Fruit fly (Drosophila melanogaster) whole organism, embryonic: Measurements from ENCODE around the gene CG4278.

Source experiments
- Adf1 ChIP-seq: fragments of 200-800 bp; sonication (Bioruptor generic); IDR thresholded peaks from 2 replicates; pipeline ENCODE4 v1.3.6; 2022; ENCODE audit warnings: missing biosample characterization, missing genetic modification characterization
- Antp ChIP-seq: fragments of 200-800 bp; sonication (Bioruptor generic); optimal IDR thresholded peaks from 3 replicates; lab custom pipeline; 2016; ENCODE audit warnings: missing biosample characterization, missing genetic modification characterization
- Blimp-1 ChIP-seq: fragments of 200-800 bp; sonication (Bioruptor generic); optimal IDR thresholded peaks from 3 replicates; lab custom pipeline; 2018; ENCODE audit warnings: missing biosample characterization, missing genetic modification characterization, mild to moderate bottlenecking, moderate library complexity, missing genetic modification reagents
- CG10959 ChIP-seq: fragments of 200-800 bp; sonication (Bioruptor generic); IDR thresholded peaks from 2 replicates; pipeline ENCODE4 v1.3.6; 2022; ENCODE audit warnings: missing biosample characterization, missing genetic modification characterization
- CG11085 ChIP-seq: fragments of 200-800 bp; sonication (Bioruptor generic); IDR thresholded peaks from 2 replicates; pipeline ENCODE4 v1.3.6; 2022; ENCODE audit warnings: missing biosample characterization, missing genetic modification characterization
- CG11398 ChIP-seq: fragments of 200-800 bp; sonication (Bioruptor generic); optimal IDR thresholded peaks from 2 replicates; lab custom pipeline; 2016; ENCODE audit warnings: missing biosample characterization, missing genetic modification characterization
- CG12071 ChIP-seq: fragments of 200-800 bp; sonication (Bioruptor generic); optimal IDR thresholded peaks from 3 replicates; lab custom pipeline; 2018; ENCODE audit warnings: missing biosample characterization, mild to moderate bottlenecking, missing genetic modification characterization
- CG1233 ChIP-seq: fragments of 200-800 bp; sonication (Bioruptor generic); optimal IDR thresholded peaks from 4 replicates; lab custom pipeline; 2018; ENCODE audit warnings: missing biosample characterization, mild to moderate bottlenecking, missing genetic modification characterization
- CG13894 ChIP-seq: fragments of 200-800 bp; sonication (Bioruptor generic); optimal IDR thresholded peaks from 3 replicates; lab custom pipeline; 2018; ENCODE audit warnings: missing biosample characterization, mild to moderate bottlenecking, missing genetic modification characterization, moderate library complexity
- CG14014 ChIP-seq: fragments of 200-800 bp; sonication (Bioruptor generic); IDR thresholded peaks from 2 replicates; pipeline ENCODE4 v1.3.6; 2022; ENCODE audit warnings: missing biosample characterization, missing genetic modification characterization
- CG14710 ChIP-seq: fragments of 200-800 bp; sonication (Bioruptor generic); optimal IDR thresholded peaks from 3 replicates; lab custom pipeline; 2019; ENCODE audit warnings: missing biosample characterization, mild to moderate bottlenecking, missing genetic modification characterization, moderate library complexity
- CG17186 ChIP-seq: fragments of 200-800 bp; sonication (Bioruptor generic); optimal IDR thresholded peaks from 3 replicates; lab custom pipeline; 2017; ENCODE audit warnings: missing biosample characterization, missing genetic modification reagents, missing genetic modification characterization
- CG17385 ChIP-seq: fragments of 200-800 bp; sonication (Bioruptor generic); optimal IDR thresholded peaks from 3 replicates; lab custom pipeline; 2018; ENCODE audit warnings: missing biosample characterization, mild to moderate bottlenecking, missing genetic modification characterization
- CG18599 ChIP-seq: fragments of 200-800 bp; sonication (Bioruptor generic); optimal IDR thresholded peaks from 3 replicates; lab custom pipeline; 2017; ENCODE audit warnings: missing biosample characterization, missing genetic modification characterization, mild to moderate bottlenecking, moderate library complexity, missing genetic modification reagents
- CG2712 ChIP-seq: fragments of 200-800 bp; optimal IDR thresholded peaks from 3 replicates; lab custom pipeline; 2019; ENCODE audit warnings: missing biosample characterization, mild to moderate bottlenecking, missing genetic modification characterization, moderate library complexity
- CG2889 ChIP-seq: fragments of 200-800 bp; sonication (Bioruptor generic); IDR thresholded peaks from 3 replicates; pipeline ENCODE4 v1.3.6; 2022; ENCODE audit warnings: missing biosample characterization, missing genetic modification characterization
- CG30020 ChIP-seq: fragments of 200-800 bp; optimal IDR thresholded peaks from 2 replicates; lab custom pipeline; 2019; ENCODE audit warnings: missing biosample characterization, mild to moderate bottlenecking, missing genetic modification characterization, moderate library complexity
- CG31441 ChIP-seq: fragments of 200-800 bp; sonication (Bioruptor generic); IDR thresholded peaks from 2 replicates; pipeline ENCODE4 v1.3.6; 2022; ENCODE audit warnings: missing biosample characterization, missing genetic modification characterization
- CG33213 ChIP-seq: fragments of 200-800 bp; sonication (Bioruptor generic); optimal IDR thresholded peaks from 3 replicates; lab custom pipeline; 2016; ENCODE audit warnings: missing biosample characterization, missing genetic modification characterization
- CG3726 ChIP-seq: fragments of 200-800 bp; sonication (Bioruptor generic); IDR thresholded peaks from 3 replicates; pipeline ENCODE4, ENCODE4 v1.3.6; 2022; ENCODE audit warnings: missing biosample characterization, missing genetic modification characterization
- CG4360 ChIP-seq: fragments of 200-800 bp; sonication (Bioruptor generic); IDR thresholded peaks from 2 replicates; pipeline ENCODE4 v1.3.6; 2022; ENCODE audit warnings: missing biosample characterization, missing genetic modification characterization
- CG4404 ChIP-seq: fragments of 200-800 bp; sonication (Bioruptor generic); IDR thresholded peaks from 2 replicates; pipeline ENCODE4 v1.3.6; 2022; ENCODE audit warnings: missing biosample characterization, missing genetic modification characterization
- CG5180 ChIP-seq: fragments of 200-800 bp; sonication (Bioruptor generic); optimal IDR thresholded peaks from 3 replicates; lab custom pipeline; 2017; ENCODE audit warnings: missing biosample characterization, missing genetic modification characterization, mild to moderate bottlenecking, moderate library complexity, missing genetic modification reagents
- CG9876 ChIP-seq: fragments of 200-800 bp; sonication (Bioruptor generic); optimal IDR thresholded peaks from 2 replicates; lab custom pipeline; 2016; ENCODE audit warnings: missing biosample characterization, missing genetic modification characterization
- Dp ChIP-seq: fragments of 200-800 bp; sonication (Bioruptor generic); optimal IDR thresholded peaks from 2 replicates; lab custom pipeline; 2018; ENCODE audit warnings: missing biosample characterization, mild to moderate bottlenecking, missing genetic modification characterization, moderate library complexity
- GATAe ChIP-seq: fragments of 200-800 bp; sonication (Bioruptor generic); conservative IDR thresholded peaks from 2 replicates; pipeline ENCODE4 v1.3.6; 2022; ENCODE audit warnings: missing biosample characterization, missing genetic modification characterization
- HLH54F ChIP-seq: fragments of 200-800 bp; sonication (Bioruptor generic); optimal IDR thresholded peaks from 3 replicates; lab custom pipeline; 2016; ENCODE audit warnings: missing biosample characterization, missing genetic modification characterization
- Hr51 ChIP-seq, 2 experiments: fragments of 200-800 bp; sonication (Bioruptor generic); optimal IDR thresholded peaks; 2 replicates in 1 of 2; 3 replicates in 1 of 2; lab custom pipeline; 2016 to 2018; ENCODE audit warnings: missing biosample characterization in 2 of 2, missing genetic modification characterization in 2 of 2, mild to moderate bottlenecking in 1 of 2, moderate library complexity in 1 of 2
- Hsf ChIP-seq: fragments of 200-800 bp; sonication (Bioruptor generic); optimal IDR thresholded peaks from 3 replicates; lab custom pipeline; 2016; ENCODE audit warnings: missing biosample characterization, missing genetic modification characterization
- Lpt ChIP-seq: fragments of >200 bp; optimal IDR thresholded peaks from 2 replicates; lab custom pipeline; 2018; ENCODE audit warnings: missing biosample characterization, missing genetic modification characterization
- MTF-1 ChIP-seq: fragments of 200-800 bp; sonication (Bioruptor generic); optimal IDR thresholded peaks from 2 replicates; lab custom pipeline; 2018; ENCODE audit warnings: missing biosample characterization, mild to moderate bottlenecking, missing genetic modification characterization, borderline replicate concordance
- Sry-β ChIP-seq: fragments of 200-800 bp; sonication (Bioruptor generic); optimal IDR thresholded peaks from 2 replicates; lab custom pipeline; 2018; ENCODE audit warnings: missing biosample characterization, mild to moderate bottlenecking, missing genetic modification characterization, moderate library complexity
- Xbp1 ChIP-seq: fragments of 200-800 bp; sonication (Bioruptor generic); optimal IDR thresholded peaks from 3 replicates; lab custom pipeline; 2016; ENCODE audit warnings: missing biosample characterization, mild to moderate bottlenecking, missing genetic modification characterization
- YL-1 ChIP-seq: fragments of 200-800 bp; sonication (Bioruptor generic); optimal IDR thresholded peaks from 3 replicates; lab custom pipeline; 2017; ENCODE audit warnings: missing biosample characterization, mild to moderate bottlenecking, missing genetic modification characterization
- corto ChIP-seq: fragments of 200-800 bp; sonication (Bioruptor generic); optimal IDR thresholded peaks from 2 replicates; lab custom pipeline; 2016; ENCODE audit warnings: missing biosample characterization, mild to moderate bottlenecking, missing genetic modification characterization, moderate library complexity
- crc ChIP-seq: fragments of 200-800 bp; sonication (Bioruptor generic); optimal IDR thresholded peaks from 2 replicates; lab custom pipeline; 2016; ENCODE audit warnings: missing biosample characterization, missing genetic modification characterization
- da ChIP-seq: fragments of 200-800 bp; sonication (Bioruptor generic); optimal IDR thresholded peaks from 2 replicates; lab custom pipeline; 2016; ENCODE audit warnings: missing biosample characterization, missing genetic modification characterization
- dati ChIP-seq: fragments of 200-800 bp; sonication (Bioruptor generic); IDR thresholded peaks from 2 replicates; pipeline ENCODE4 v1.3.6; 2022; ENCODE audit warnings: missing biosample characterization, missing genetic modification characterization
- dmrt99B ChIP-seq: fragments of 200-800 bp; sonication (Bioruptor generic); optimal IDR thresholded peaks from 2 replicates; lab custom pipeline; 2018; ENCODE audit warnings: missing biosample characterization, mild to moderate bottlenecking, missing genetic modification characterization, moderate library complexity
- ems ChIP-seq: fragments of 200-800 bp; sonication (Bioruptor generic); optimal IDR thresholded peaks from 3 replicates; lab custom pipeline; 2016; ENCODE audit warnings: missing biosample characterization, missing genetic modification characterization
- gcm ChIP-seq: fragments of 200-800 bp; sonication (Bioruptor generic); optimal IDR thresholded peaks from 2 replicates; lab custom pipeline; 2019; ENCODE audit warnings: missing biosample characterization, mild to moderate bottlenecking, missing genetic modification characterization, moderate library complexity
- hbn ChIP-seq: fragments of 200-800 bp; sonication (Bioruptor generic); IDR thresholded peaks from 2 replicates; pipeline ENCODE4 v1.3.6; 2022; ENCODE audit warnings: missing biosample characterization, missing genetic modification characterization; ENCODE audit not compliant: partially characterized antibody
- nerfin-1 ChIP-seq: fragments of 200-800 bp; sonication (Bioruptor generic); optimal IDR thresholded peaks from 3 replicates; lab custom pipeline; 2019; ENCODE audit warnings: missing biosample characterization, mild to moderate bottlenecking, missing genetic modification characterization, moderate library complexity
- nerfin-2 ChIP-seq: fragments of 200-800 bp; sonication (Bioruptor generic); IDR thresholded peaks from 2 replicates; pipeline ENCODE4 v1.3.6; 2022; ENCODE audit warnings: missing biosample characterization, missing genetic modification characterization; ENCODE audit not compliant: partially characterized antibody
- nmo ChIP-seq: fragments of 200-800 bp; sonication (Bioruptor generic); optimal IDR thresholded peaks from 2 replicates; lab custom pipeline; 2018; ENCODE audit warnings: missing biosample characterization, mild to moderate bottlenecking, missing genetic modification characterization, moderate library complexity
- pita ChIP-seq: fragments of 200-800 bp; sonication (Bioruptor generic); optimal IDR thresholded peaks from 2 replicates; lab custom pipeline; 2017; ENCODE audit warnings: missing biosample characterization, mild to moderate bottlenecking, missing genetic modification characterization
- pzg ChIP-seq: fragments of 200-800 bp; sonication (Bioruptor generic); optimal IDR thresholded peaks from 3 replicates; lab custom pipeline; 2018; ENCODE audit warnings: missing biosample characterization, mild to moderate bottlenecking, missing genetic modification characterization, moderate library complexity
- sd ChIP-seq: fragments of 200-800 bp; sonication (Bioruptor generic); optimal IDR thresholded peaks from 3 replicates; lab custom pipeline; 2018; ENCODE audit warnings: missing biosample characterization, mild to moderate bottlenecking, missing genetic modification characterization, moderate library complexity
- sna ChIP-seq: fragments of 200-800 bp; sonication (Bioruptor generic); IDR thresholded peaks from 2 replicates; pipeline ENCODE4 v1.3.6; 2022; ENCODE audit warnings: missing biosample characterization, missing genetic modification characterization; ENCODE audit not compliant: partially characterized antibody
- stwl ChIP-seq: fragments of 200-800 bp; sonication (Bioruptor generic); optimal IDR thresholded peaks from 3 replicates; lab custom pipeline; 2018; ENCODE audit warnings: missing biosample characterization, mild to moderate bottlenecking, missing genetic modification characterization, moderate library complexity
- zfh1 ChIP-seq: fragments of 200-800 bp; sonication (Bioruptor generic); IDR thresholded peaks from 3 replicates; pipeline ENCODE4 v1.3.6; 2022; ENCODE audit warnings: missing biosample characterization, missing genetic modification characterization

CG4278 gene

dm6 chr2L:16357865-16358264, 31.0 kb downstream of the CG4278 start:
- TF ChIP-seq sd (tag; lab: Kevin White, UChicago) (no peak), corto (GFP tag; lab: Kevin White, UChicago) (no peak), CG14014 (no peak), CG1233 (no peak), CG13894 (tag; lab: Kevin White, UChicago) (no peak), CG4360 (GFP tag; lab: Robert Waterston, UW) (no peak), sna (GFP tag; lab: Robert Waterston, UW) (no peak), CG12071 (GFP tag; lab: Kevin White, UChicago) (no peak), Hsf (GFP tag; lab: Kevin White, UChicago) (no peak), CG9876 (GFP tag; lab: Kevin White, UChicago) (no peak), pita (GFP tag; lab: Kevin White, UChicago) (no peak), YL-1 (GFP tag; lab: Kevin White, UChicago) (no peak), dati (GFP tag; lab: Robert Waterston, UW) (no peak), CG2889 (GFP tag; lab: Robert Waterston, UW) (no peak), CG30020 (tag; lab: Kevin White, UChicago) (no peak), Blimp-1 (GFP tag; lab: Kevin White, UChicago) (peak; percentile 57), HLH54F (no peak), nerfin-1 (tag; lab: Kevin White, UChicago) (peak; percentile 8), MTF-1 (GFP tag; lab: Kevin White, UChicago) (no peak), dmrt99B (tag; lab: Kevin White, UChicago) (peak; percentile 57), da (GFP tag; lab: Kevin White, UChicago) (no peak), zfh1 (GFP tag; lab: Robert Waterston, UW) (no peak), CG33213 (no peak), CG17186 (GFP tag; lab: Kevin White, UChicago) (no peak), Adf1 (GFP tag; lab: Robert Waterston, UW) (no peak), Xbp1 (GFP tag; lab: Kevin White, UChicago) (no peak), hbn (GFP tag; lab: Robert Waterston, UW) (no peak), crc (GFP tag; lab: Kevin White, UChicago) (no peak), CG18599 (GFP tag; lab: Kevin White, UChicago) (no peak), ems (GFP tag; lab: Kevin White, UChicago) (no peak), pzg (no peak), Antp (GFP tag; lab: Kevin White, UChicago) (no peak), Dp (GFP tag; lab: Kevin White, UChicago) (no peak), CG11085 (GFP tag; lab: Robert Waterston, UW) (no peak), nerfin-2 (GFP tag; lab: Robert Waterston, UW) (no peak), CG11398 (GFP tag; lab: Kevin White, UChicago) (no peak), Sry-β (GFP tag; lab: Kevin White, UChicago) (no peak), CG5180 (GFP tag; lab: Kevin White, UChicago) (no peak), Hr51 (GFP tag; optimal IDR thresholded peaks at IDR 0.05; lab: Kevin White, UChicago) (peak in 1 of 2 experiments; percentile 34), Lpt (GFP tag; lab: Kevin White, UChicago) (no peak), CG2712 (peak; percentile 70), GATAe (no peak), nmo (GFP tag; lab: Kevin White, UChicago) (peak; percentile 23), CG17385 (GFP tag; lab: Kevin White, UChicago) (peak; percentile 5), stwl (tag; lab: Kevin White, UChicago) (no peak), CG10959 (GFP tag; lab: Robert Waterston, UW) (no peak), CG31441 (GFP tag; lab: Robert Waterston, UW) (peak; percentile 50; the same call in 1 of the 2 replicates), CG14710 (tag; lab: Kevin White, UChicago) (peak; percentile 32), CG3726 (GFP tag; lab: Robert Waterston, UW) (no peak), gcm (GFP tag; lab: Kevin White, UChicago) (peak; percentile 31), CG4404 (no peak)
